Worm (Caenorhabditis elegans) whole organism, L4 larva: ENCODE results near the gene ttbk-8.2.

Experiments used
- F49E8.2 ChIP-seq: sonication (generic microtip); optimal IDR thresholded peaks from 2 replicates; lab custom pipeline; 2016; ENCODE audit warnings: missing compliant biosample characterization, mild to moderate bottlenecking, missing genetic modification characterization, borderline replicate concordance
- R02D3.7 ChIP-seq: fragments of 150-350 bp; sonication (generic microtip); optimal IDR thresholded peaks from 3 replicates; lab custom pipeline; 2014; ENCODE audit warnings: missing biosample characterization, missing genetic modification characterization
- T20F7.1 ChIP-seq: fragments of 200-800 bp; sonication (Bioruptor generic); optimal IDR thresholded peaks from 2 replicates; lab custom pipeline; 2018; ENCODE audit warnings: mild to moderate bottlenecking, missing genetic modification characterization, missing compliant biosample characterization
- T26A8.4 ChIP-seq: fragments of 200-800 bp; sonication (Bioruptor generic); IDR thresholded peaks from 2 replicates; pipeline ENCODE4 v1.3.6; 2022; ENCODE audit warnings: missing genetic modification characterization, missing compliant biosample characterization
- aha-1 ChIP-seq: fragments of 150-350 bp; peaks from one replicate; lab custom pipeline; 2014; ENCODE audit warnings: missing biosample characterization, missing genetic modification characterization
- ceh-82 ChIP-seq: sonication (generic microtip); optimal IDR thresholded peaks from 2 replicates; lab custom pipeline; 2017; ENCODE audit warnings: missing biosample characterization, missing genetic modification characterization
- ctbp-1 ChIP-seq: fragments of 200-800 bp; sonication (Bioruptor generic); IDR thresholded peaks from 2 replicates; pipeline ENCODE4 v1.3.6; 2022; ENCODE audit warnings: missing genetic modification reagents, missing genetic modification characterization, missing compliant biosample characterization
- daf-16 ChIP-seq, 3 experiments: sonication (generic microtip); optimal IDR thresholded peaks; 2 replicates each; lab custom pipeline; 2016 to 2017; ENCODE audit warnings: missing genetic modification characterization in 3 of 3, missing genetic modification reagents in 3 of 3, mild to moderate bottlenecking in 2 of 3, missing compliant biosample characterization in 2 of 3, missing biosample characterization in 1 of 3, moderate library complexity in 1 of 3
- daf-19 ChIP-seq: fragments of 200-800 bp; sonication (Bioruptor generic); conservative IDR thresholded peaks from 2 replicates; pipeline ENCODE4 v1.3.6; 2022; ENCODE audit warnings: missing genetic modification characterization, missing compliant biosample characterization
- dmd-6 ChIP-seq: fragments of 200-800 bp; sonication (Bioruptor generic); IDR thresholded peaks from 2 replicates; pipeline ENCODE4 v1.3.6; 2022; ENCODE audit warnings: missing genetic modification reagents, missing genetic modification characterization, missing compliant biosample characterization
- dmd-9 ChIP-seq: fragments of 200-800 bp; sonication (Bioruptor generic); IDR thresholded peaks from 2 replicates; pipeline ENCODE4 v1.3.6; 2022; ENCODE audit warnings: missing genetic modification reagents, missing genetic modification characterization, missing compliant biosample characterization
- dpl-1 ChIP-seq: fragments of 150-350 bp; optimal IDR thresholded peaks from 2 replicates; lab custom pipeline; 2014; ENCODE audit warnings: missing biosample characterization, missing genetic modification reagents, missing genetic modification characterization
- duxl-1 ChIP-seq: sonication (generic microtip); optimal IDR thresholded peaks from 2 replicates; lab custom pipeline; 2016; ENCODE audit warnings: mild to moderate bottlenecking, missing genetic modification characterization, moderate library complexity, missing compliant biosample characterization; ENCODE audit not compliant: poor library complexity
- dve-1 ChIP-seq: sonication (generic microtip); optimal IDR thresholded peaks from 2 replicates; lab custom pipeline; 2017; ENCODE audit warnings: antibody characterized with exemption, mild to moderate bottlenecking, missing genetic modification characterization, missing compliant biosample characterization; ENCODE audit not compliant: insufficient read depth
- egl-27 ChIP-seq: sonication (generic microtip); optimal IDR thresholded peaks from 3 replicates; lab custom pipeline; 2017; ENCODE audit warnings: missing biosample characterization, missing genetic modification reagents, missing genetic modification characterization
- hif-1 ChIP-seq, 2 experiments: sonication (generic microtip); optimal IDR thresholded peaks; 2 replicates each; lab custom pipeline; 2016 to 2017; ENCODE audit warnings: missing compliant biosample characterization in 2 of 2, missing genetic modification characterization in 2 of 2, missing genetic modification reagents in 2 of 2, missing genotype in 2 of 2, mild to moderate bottlenecking in 1 of 2
- hlh-11 ChIP-seq: fragments of 200-800 bp; sonication (Bioruptor generic); optimal IDR thresholded peaks from 2 replicates; lab custom pipeline; 2018; ENCODE audit warnings: mild to moderate bottlenecking, missing genetic modification characterization, missing compliant biosample characterization
- hmg-1.1 ChIP-seq: fragments of 200-800 bp; sonication (Bioruptor generic); IDR thresholded peaks from 2 replicates; pipeline ENCODE4 v1.3.6; 2022; ENCODE audit warnings: missing genetic modification reagents, missing genetic modification characterization, missing compliant biosample characterization
- lin-1 ChIP-seq: fragments of 200-800 bp; sonication (Bioruptor generic); IDR thresholded peaks from 2 replicates; pipeline ENCODE4 v1.3.6; 2022; ENCODE audit warnings: missing genetic modification reagents, missing genetic modification characterization, missing compliant biosample characterization
- lin-29 ChIP-seq: fragments of 200-800 bp; sonication (Bioruptor generic); IDR thresholded peaks from 2 replicates; pipeline ENCODE4 v1.3.6; 2022; ENCODE audit warnings: missing genetic modification reagents, missing genetic modification characterization, missing compliant biosample characterization
- lin-38 ChIP-seq: fragments of 200-800 bp; sonication (Bioruptor generic); IDR thresholded peaks from 2 replicates; pipeline ENCODE4 v1.3.6; 2022; ENCODE audit warnings: missing genetic modification reagents, missing genetic modification characterization, missing compliant biosample characterization
- mdt-29 ChIP-seq: fragments of 200-800 bp; sonication (Bioruptor generic); IDR thresholded peaks from 2 replicates; pipeline ENCODE4 v1.3.6; 2022; ENCODE audit warnings: missing genetic modification reagents, missing genetic modification characterization, missing compliant biosample characterization
- mep-1 ChIP-seq: fragments of 150-350 bp; sonication (generic microtip); optimal IDR thresholded peaks from 3 replicates; lab custom pipeline; 2014; ENCODE audit warnings: missing biosample characterization, missing genetic modification characterization
- mes-2 ChIP-seq: sonication (generic microtip); optimal IDR thresholded peaks from 2 replicates; lab custom pipeline; 2016; ENCODE audit warnings: missing genotype, mild to moderate bottlenecking, missing genetic modification characterization, missing compliant biosample characterization; ENCODE audit not compliant: poor library complexity, severe bottlenecking
- mxl-3 ChIP-seq: fragments of 200-800 bp; sonication (Bioruptor generic); optimal IDR thresholded peaks from 2 replicates; lab custom pipeline; 2018; ENCODE audit warnings: mild to moderate bottlenecking, missing genetic modification characterization, missing compliant biosample characterization
- nhr-102 ChIP-seq: sonication (generic microtip); optimal IDR thresholded peaks from 2 replicates; lab custom pipeline; 2016; ENCODE audit warnings: mild to moderate bottlenecking, missing genetic modification characterization, moderate library complexity, missing compliant biosample characterization
- nhr-11 ChIP-seq: fragments of 150-350 bp; optimal IDR thresholded peaks from 2 replicates; lab custom pipeline; 2014; ENCODE audit warnings: missing biosample characterization, missing genetic modification characterization
- nhr-28 ChIP-seq: fragments of 150-350 bp; optimal IDR thresholded peaks from 2 replicates; lab custom pipeline; 2014; ENCODE audit warnings: missing biosample characterization, missing genetic modification characterization
- nhr-42 ChIP-seq: fragments of 200-800 bp; sonication (Bioruptor generic); IDR thresholded peaks from 2 replicates; pipeline ENCODE4 v1.3.6; 2022; ENCODE audit warnings: missing genetic modification characterization, missing compliant biosample characterization
- nhr-48 ChIP-seq: sonication (generic microtip); optimal IDR thresholded peaks from 2 replicates; lab custom pipeline; 2016; ENCODE audit warnings: mild to moderate bottlenecking, missing genetic modification characterization, missing compliant biosample characterization
- nhr-77 ChIP-seq: fragments of 150-350 bp; optimal IDR thresholded peaks from 2 replicates; lab custom pipeline; 2014; ENCODE audit warnings: missing biosample characterization, missing genetic modification characterization
- pha-4 ChIP-seq, 2 experiments: fragments of 150-350 bp in 1 of 2; fragments of 200-800 bp in 1 of 2; sonication (Bioruptor generic) in 1 of 2; IDR thresholded peaks in 1 of 2; optimal IDR thresholded peaks in 1 of 2; 2 replicates each; pipeline versions ENCODE4 v1.3.6 to Lab custom; 2014 to 2022; ENCODE audit warnings: missing genetic modification characterization in 2 of 2, missing genetic modification reagents in 2 of 2, missing biosample characterization in 1 of 2, missing compliant biosample characterization in 1 of 2
- pqm-1 ChIP-seq: sonication (generic microtip); optimal IDR thresholded peaks from 2 replicates; lab custom pipeline; 2017; ENCODE audit warnings: missing biosample characterization, missing genetic modification characterization
- sdz-12 ChIP-seq: fragments of 200-800 bp; sonication (Bioruptor generic); optimal IDR thresholded peaks from 2 replicates; lab custom pipeline; 2018; ENCODE audit warnings: mild to moderate bottlenecking, missing genetic modification characterization, missing compliant biosample characterization
- set-16 ChIP-seq: fragments of 200-800 bp; sonication (Bioruptor generic); IDR thresholded peaks from 2 replicates; pipeline ENCODE4 v1.3.6; 2022; ENCODE audit warnings: missing genetic modification reagents, missing genetic modification characterization, missing compliant biosample characterization
- skn-1 ChIP-seq: fragments of 150-350 bp; optimal IDR thresholded peaks from 2 replicates; lab custom pipeline; 2014; ENCODE audit warnings: missing biosample characterization, missing genetic modification characterization
- snpc-4 ChIP-seq: fragments of 150-350 bp; optimal IDR thresholded peaks from 2 replicates; lab custom pipeline; 2014; ENCODE audit warnings: missing biosample characterization, missing genetic modification characterization
- spr-1 ChIP-seq: sonication (generic microtip); optimal IDR thresholded peaks from 2 replicates; lab custom pipeline; 2016; ENCODE audit warnings: mild to moderate bottlenecking, missing genetic modification characterization, missing compliant biosample characterization
- spr-3 ChIP-seq: fragments of 200-800 bp; sonication (Bioruptor generic); optimal IDR thresholded peaks from 2 replicates; lab custom pipeline; 2018; ENCODE audit warnings: mild to moderate bottlenecking, missing genetic modification characterization, missing compliant biosample characterization
- unc-62 ChIP-seq, 3 experiments: fragments of 150-350 bp in 1 of 3; sonication (generic microtip); optimal IDR thresholded peaks in 2 of 3; peaks in 1 of 3; 1 replicate in 1 of 3; 2 replicates in 2 of 3; lab custom pipeline; 2014 to 2017; ENCODE audit warnings: missing biosample characterization in 3 of 3, missing genetic modification characterization in 3 of 3, missing genetic modification reagents in 3 of 3, missing genotype in 1 of 3
- zfp-3 ChIP-seq: fragments of 200-800 bp; sonication (Bioruptor generic); conservative IDR thresholded peaks from 2 replicates; pipeline ENCODE4 v1.3.6; 2022; ENCODE audit warnings: missing genetic modification reagents, missing genetic modification characterization, missing compliant biosample characterization
- zip-11 ChIP-seq: fragments of 200-800 bp; sonication (Bioruptor generic); IDR thresholded peaks from 2 replicates; pipeline ENCODE4 v1.3.6; 2022; ENCODE audit warnings: missing genetic modification characterization, missing compliant biosample characterization

The ttbk-8.2 gene

DNA sequence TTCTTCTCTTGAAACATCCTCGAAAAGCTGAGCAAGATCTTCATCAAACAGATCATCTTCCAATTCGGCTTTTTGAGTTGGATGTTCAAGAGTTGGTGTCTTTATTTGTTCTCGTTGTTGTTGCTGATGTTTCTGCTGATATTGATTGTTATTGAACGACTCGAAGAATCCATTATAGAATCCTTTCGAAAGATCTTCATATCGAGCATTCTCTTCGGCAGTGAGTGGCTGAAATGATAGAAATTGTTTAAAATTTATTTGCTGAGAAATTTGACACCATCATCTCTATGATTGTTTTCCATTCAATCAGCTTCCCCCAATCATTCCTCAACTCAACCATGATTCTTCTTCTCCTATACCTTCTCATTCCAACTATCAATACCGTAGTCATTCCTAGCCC lies 21.9 kb downstream of the ttbk-8.2 start, which contains the start of gene clec-178:
TSS of gene clec-178 (plus strand) at position 301 of the 400 bp plus-strand sequence.
- peak; percentile 63 for TF ChIP-seq aha-1 (tag; lab: Kevin White, UChicago)
- TF ChIP-seq skn-1 (tag; lab: Kevin White, UChicago): no peak

DNA sequence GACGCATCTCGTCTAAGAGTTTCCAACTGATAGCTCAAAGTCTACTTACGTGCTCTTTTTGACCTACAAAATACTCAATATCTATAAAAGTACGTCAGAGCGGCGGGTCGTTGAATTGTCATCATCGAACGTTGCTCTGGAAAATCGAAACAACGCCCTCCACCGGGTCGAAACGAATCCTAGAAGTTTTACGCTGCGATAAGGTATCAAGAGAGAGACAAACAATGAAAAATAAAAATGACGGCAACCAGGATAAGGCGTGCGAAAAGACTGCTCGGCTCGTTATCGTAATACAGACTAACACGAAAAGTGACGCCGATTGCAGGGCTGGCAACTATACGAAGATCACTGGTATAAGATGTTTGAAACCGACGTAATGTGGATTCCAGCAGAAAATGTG lies 22.5 kb downstream of the ttbk-8.2 start:
- TF ChIP-seq nhr-77 (tag; lab: Kevin White, UChicago) (peak; percentile 33), lin-1 (GFP tag; lab: Robert Waterston, UW) (0 out of 2 replicates have a peak, but pooled peaks have one; percentile 39), mxl-3 (peak; percentile 19), nhr-28 (tag; lab: Kevin White, UChicago) (peak; percentile 11), nhr-42 (GFP tag; lab: Robert Waterston, UW) (no peak), daf-16 (GFP tag; optimal IDR thresholded peaks at IDR 0.05; lab: Kevin White, UChicago) (no peak), daf-16 (tag; optimal IDR thresholded peaks at IDR 0.05; lab: Kevin White, UChicago) (peak; percentile 67), dve-1 (tag; lab: Kevin White, UChicago) (peak; percentile 68), dmd-6 (GFP tag; lab: Robert Waterston, UW) (peak; percentile 94), hlh-11 (tag; lab: Kevin White, UChicago) (peak; percentile 78), pqm-1 (tag; lab: Kevin White, UChicago) (peak; percentile 55), nhr-102 (peak; percentile 9), nhr-48 (tag; lab: Kevin White, UChicago) (peak; percentile 51), pha-4 (GFP tag; IDR thresholded peaks at IDR 0.05; lab: Robert Waterston, UW) (peak; percentile 12; the same call in 1 of the 2 replicates), pha-4 (tag; optimal IDR thresholded peaks at IDR 0.05; lab: Kevin White, UChicago) (no peak), hmg-1.1 (no peak), T26A8.4 (GFP tag; lab: Robert Waterston, UW) (no peak), lin-38 (GFP tag; lab: Robert Waterston, UW) (no peak), hif-1 (tag; optimal IDR thresholded peaks at IDR 0.05; lab: Kevin White, UChicago) (peak in 1 of 2 experiments; percentile 34), duxl-1 (tag; lab: Kevin White, UChicago) (no peak)

DNA sequence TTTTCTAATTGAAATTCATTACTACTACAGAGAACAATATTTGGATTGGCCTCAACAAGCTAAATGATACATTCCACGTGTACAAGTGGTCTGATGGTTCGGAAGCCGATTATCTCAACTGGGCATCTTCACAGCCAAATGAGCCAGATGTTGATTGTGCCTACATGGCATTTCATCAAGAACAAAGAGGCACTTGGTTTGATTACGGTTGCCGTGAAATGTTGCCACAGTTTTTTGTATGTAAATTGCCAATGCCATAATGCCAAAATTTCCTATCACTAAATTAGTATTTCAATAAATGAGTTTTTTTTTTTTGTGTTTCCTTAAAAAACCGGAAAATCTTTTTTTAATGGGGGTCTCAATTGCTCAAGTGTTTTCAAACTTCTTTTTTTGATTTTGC lies 23.0 kb downstream of the ttbk-8.2 start:
- TF ChIP-seq T20F7.1 (GFP tag; lab: Kevin White, UChicago): no peak
- TF ChIP-seq unc-62 (GFP tag; optimal IDR thresholded peaks at IDR 0.05 in 1 of 2; lab: Kevin White, UChicago): peak in 1 of 2 experiments; percentile 95
- no peak for TF ChIP-seq unc-62 (tag; optimal IDR thresholded peaks at IDR 0.05; lab: Kevin White, UChicago)
- TF ChIP-seq, all 104 proteins: peak for 1

DNA sequence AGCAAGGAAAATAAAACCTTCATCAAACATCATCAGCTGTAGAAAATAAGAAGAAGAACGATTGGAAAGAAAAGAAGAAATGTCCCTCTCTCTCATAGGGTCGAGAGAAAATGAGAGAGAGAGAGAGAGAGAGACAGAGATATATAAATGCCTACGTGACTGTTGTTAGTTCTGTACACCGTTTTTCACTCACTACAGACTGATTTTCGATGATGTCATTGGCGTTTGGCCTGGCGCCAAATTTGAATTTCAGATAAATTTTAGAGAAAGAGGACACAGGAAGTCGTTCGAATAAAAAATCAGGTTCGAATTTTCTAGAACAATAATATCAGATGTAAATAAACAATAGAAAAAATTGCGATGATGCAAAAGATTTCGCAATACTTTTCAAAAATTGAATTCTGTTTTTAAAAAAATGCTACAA lies 24.2 kb downstream of the ttbk-8.2 start:
- TF ChIP-seq set-16 (GFP tag; lab: Robert Waterston, UW) (no peak), R02D3.7 (no peak), nhr-48 (tag; lab: Kevin White, UChicago) (peak; percentile 73), mxl-3 (peak; percentile 46), dmd-9 (GFP tag; lab: Robert Waterston, UW) (no peak), spr-1 (tag; lab: Kevin White, UChicago) (peak; percentile 38), mep-1 (tag; lab: Kevin White, UChicago) (peak; percentile 77), T20F7.1 (GFP tag; lab: Kevin White, UChicago) (peak; percentile 53), aha-1 (tag; lab: Kevin White, UChicago) (peak; percentile 100), mes-2 (tag; lab: Kevin White, UChicago) (peak; percentile 31), nhr-102 (peak; percentile 4), egl-27 (tag; lab: Kevin White, UChicago) (no peak), daf-19 (GFP tag; lab: Robert Waterston, UW) (no peak), skn-1 (tag; lab: Kevin White, UChicago) (no peak), nhr-11 (tag; lab: Kevin White, UChicago) (peak; percentile 63), zfp-3 (GFP tag; lab: Robert Waterston, UW) (no peak), lin-29 (no peak), F49E8.2 (tag; lab: Kevin White, UChicago) (no peak), ceh-82 (tag; lab: Kevin White, UChicago) (no peak), dpl-1 (GFP tag; lab: Kevin White, UChicago) (peak; percentile 83), zip-11 (GFP tag; lab: Robert Waterston, UW) (no peak), ctbp-1 (GFP tag; lab: Robert Waterston, UW) (no peak), snpc-4 (tag; lab: Kevin White, UChicago) (no peak), spr-3 (no peak), hlh-11 (tag; lab: Kevin White, UChicago) (peak; percentile 87), mdt-29 (GFP tag; lab: Robert Waterston, UW) (peak; percentile 22; the same call in 1 of the 2 replicates), sdz-12 (no peak)
